Worm (Caenorhabditis elegans): Measurements from ENCODE around the gene vwa-8.

DNA sequence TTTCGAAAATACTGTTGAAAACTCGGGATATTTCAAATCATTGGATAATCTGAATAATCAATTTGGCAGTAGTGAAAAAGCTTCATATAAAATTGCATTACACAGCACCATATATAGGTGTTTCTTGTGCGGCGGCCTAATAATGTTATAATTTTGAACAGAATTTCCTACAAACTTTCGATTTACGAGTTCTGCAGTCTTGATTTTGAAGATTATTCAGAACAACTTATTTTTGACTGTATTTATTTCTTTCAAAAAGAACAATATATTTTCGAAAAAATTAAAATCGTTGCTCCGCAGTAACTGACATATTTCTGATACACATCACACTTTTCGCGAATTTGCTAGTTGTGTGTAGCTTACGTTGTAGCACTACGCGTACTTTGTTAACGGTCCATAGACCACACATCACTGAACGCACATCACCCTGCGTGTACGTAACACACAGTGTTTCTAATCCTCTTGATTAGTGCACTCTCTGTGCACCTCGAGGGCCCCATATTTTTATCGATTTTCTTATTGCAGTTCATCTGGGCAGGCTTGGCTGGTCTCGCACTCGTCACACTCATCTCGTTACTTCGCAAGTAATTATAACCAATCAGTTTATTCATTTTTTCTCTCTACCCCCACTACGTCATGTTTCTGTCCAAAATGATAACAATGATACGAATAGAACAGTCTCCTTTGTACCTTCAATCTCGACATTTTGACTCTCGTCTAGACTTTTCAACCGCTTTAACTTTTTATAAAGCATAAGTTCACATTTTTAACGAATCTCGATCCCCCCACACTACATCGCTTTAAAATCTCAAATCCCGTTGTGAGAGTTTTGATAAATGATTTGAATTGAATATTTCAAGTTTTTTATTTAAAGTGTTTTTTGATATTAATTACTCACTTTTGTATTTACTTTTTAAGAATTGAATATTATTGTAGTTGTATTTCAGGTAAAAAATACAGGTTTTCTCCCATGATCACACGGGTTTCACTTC, at the start of gene vwa-8, which contains the start of gene F11C1.1:
- TF ChIP-seq nhr-120 (GFP tag; IDR thresholded peaks at IDR 0.05) (no peak), attf-5 (GFP tag; optimal IDR thresholded peaks at IDR 0.05) (no peak), ama-1 (optimal IDR thresholded peaks at IDR 0.05) (no peak), ama-1 (GFP tag; optimal IDR thresholded peaks at IDR 0.05) (no peak), pha-4 (tag; optimal IDR thresholded peaks at IDR 0.05) (no peak), F57C9.4 (tag; optimal IDR thresholded peaks at IDR 0.05) (no peak), ceh-40 (GFP tag; IDR thresholded peaks at IDR 0.05) (no peak), B0019.2 (GFP tag; conservative IDR thresholded peaks at IDR 0.05) (no peak), ztf-26 (tag; optimal IDR thresholded peaks at IDR 0.05) (no peak), lsy-27 (tag; optimal IDR thresholded peaks at IDR 0.05; ENCODE audit: borderline replicate concordance, insufficient read depth) (no peak), ZK185.1 (tag; optimal IDR thresholded peaks at IDR 0.05; ENCODE audit: poor library complexity, severe bottlenecking) (no peak), F23B12.7 (tag; optimal IDR thresholded peaks at IDR 0.05; ENCODE audit: insufficient read depth) (no peak)
